Fruit fly (Drosophila melanogaster): Measurements from ENCODE around the gene Acp24A4.

DNA sequence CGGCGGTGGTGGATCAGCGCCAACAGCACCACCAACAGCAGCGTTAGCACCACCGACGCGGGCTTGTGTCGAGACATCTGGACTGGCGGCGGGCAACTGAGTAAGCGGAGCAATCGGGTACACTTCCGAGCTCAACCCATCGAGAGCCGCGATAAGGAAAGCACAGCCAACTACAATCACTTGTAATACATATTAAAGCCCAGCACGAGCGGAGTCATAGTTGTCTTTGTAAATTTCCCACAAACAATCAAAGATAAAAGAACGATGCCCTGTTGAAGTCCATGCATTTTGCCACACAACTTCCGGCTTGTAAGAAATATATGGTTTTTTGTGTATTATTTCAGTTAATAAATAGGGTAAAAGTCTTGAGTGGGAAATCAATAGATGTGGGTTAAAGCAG is 13.3 kb upstream of the Acp24A4 start, which contains the start of gene CG31777:
- TF ChIP-seq CTCF (optimal IDR thresholded peaks at IDR 0.05), result no peak
- no peak for TF ChIP-seq CG8478 (optimal IDR thresholded peaks at IDR 0.05)

Measured in S2 (cell line).